Worm (Caenorhabditis elegans) whole organism, early embryonic: Measurements from ENCODE around the gene pxf-1.

Experiments
- F13C5.2 ChIP-seq: sonication (generic microtip); optimal IDR thresholded peaks from 2 replicates; lab custom pipeline; 2017; ENCODE audit warnings: mild to moderate bottlenecking, missing genetic modification characterization, inconsistent platforms, missing compliant biosample characterization
- ama-1 ChIP-seq: fragments of 150-350 bp; optimal IDR thresholded peaks from 2 replicates; lab custom pipeline; 2014
- ceh-13 ChIP-seq: fragments of 200-800 bp; sonication (Bioruptor generic); optimal IDR thresholded peaks from 2 replicates; lab custom pipeline; 2018; ENCODE audit warnings: mild to moderate bottlenecking, missing genetic modification characterization, missing compliant biosample characterization
- ceh-36 ChIP-seq: sonication (generic microtip); optimal IDR thresholded peaks from 2 replicates; lab custom pipeline; 2016; ENCODE audit warnings: missing genetic modification characterization, inconsistent platforms, missing compliant biosample characterization
- flt-1 ChIP-seq: fragments of 200-800 bp; sonication (Bioruptor generic); IDR thresholded peaks from 2 replicates; pipeline ENCODE4 v1.3.6; 2022; ENCODE audit warnings: missing genetic modification characterization, missing compliant biosample characterization
- scrt-1 ChIP-seq: fragments of 200-800 bp; sonication (Bioruptor generic); IDR thresholded peaks from 2 replicates; pipeline ENCODE4 v1.3.6; 2022; ENCODE audit warnings: missing genetic modification characterization, missing compliant biosample characterization
- sea-1 ChIP-seq: fragments of 200-800 bp; sonication (Bioruptor generic); conservative IDR thresholded peaks from 2 replicates; pipeline ENCODE4 v1.3.6; 2022; ENCODE audit warnings: missing genetic modification characterization, missing compliant biosample characterization
- tbx-11 ChIP-seq: fragments of 200-800 bp; sonication (Bioruptor generic); IDR thresholded peaks from 2 replicates; pipeline ENCODE4 v1.3.6; 2022; ENCODE audit warnings: missing genetic modification characterization, missing compliant biosample characterization

DNA sequence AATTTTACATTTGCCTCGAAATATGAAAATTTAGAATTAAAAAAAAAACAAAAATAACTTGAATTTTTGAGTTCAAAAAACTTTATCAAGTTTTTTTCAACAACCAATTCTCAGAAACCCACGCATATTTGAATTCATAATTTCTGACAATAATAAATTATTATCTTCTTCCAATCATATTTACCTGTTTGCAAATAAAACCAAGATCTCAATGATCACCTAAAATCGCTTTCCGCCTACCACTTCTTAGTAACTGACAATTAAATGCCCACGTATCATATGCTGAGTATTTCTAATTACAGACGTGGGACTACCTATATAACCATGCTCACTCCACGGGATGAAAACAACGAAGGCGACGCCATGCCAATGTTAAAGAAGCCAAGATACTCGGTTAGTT, 12.4 kb downstream of the pxf-1 start, which contains the start of gene pps-1:
- TF ChIP-seq ceh-36 (tag; lab: Kevin White, UChicago) = no peak
- no peak for TF ChIP-seq scrt-1 (GFP tag; lab: Robert Waterston, UW)
- TF ChIP-seq F13C5.2 (tag; lab: Kevin White, UChicago) = no peak
- no peak for TF ChIP-seq sea-1 (GFP tag; lab: Robert Waterston, UW)
- no peak for TF ChIP-seq flt-1 (GFP tag; lab: Robert Waterston, UW)
- TF ChIP-seq ama-1 (lab: Kevin White, UChicago) = no peak
- no peak for TF ChIP-seq ceh-13 (GFP tag; lab: Kevin White, UChicago)
- TF ChIP-seq tbx-11 = no peak
